Worm (Caenorhabditis elegans): Measurements from ENCODE around the gene idpp-12.

The idpp-12 gene

DNA sequence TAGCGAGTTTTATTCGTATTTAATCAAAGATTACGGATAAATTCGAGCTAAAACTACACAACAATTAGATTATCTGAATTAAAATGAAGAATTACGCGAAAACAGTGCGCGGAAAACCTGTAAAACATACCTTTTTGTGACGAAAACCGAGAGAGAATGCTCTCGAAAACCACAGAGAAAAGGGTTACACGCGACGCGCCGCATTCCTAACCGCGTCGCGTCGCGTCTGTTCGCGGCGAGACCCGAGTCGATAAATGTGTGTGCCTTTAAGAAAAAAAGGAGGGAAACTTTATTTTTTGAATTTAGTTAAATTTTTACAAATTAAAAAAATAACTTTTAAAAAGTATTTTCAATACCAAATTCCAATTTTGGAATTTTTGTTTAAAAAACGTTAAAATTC is 34.9 kb downstream of the idpp-12 start, which contains the start of gene hrpa-1:
TSS of gene hrpa-1 (minus strand) at position 192 of the 400 bp plus-strand sequence.
- TF ChIP-seq tbx-2 (tag; optimal IDR thresholded peaks at IDR 0.05) (peak; percentile 5), nfya-1 (tag; optimal IDR thresholded peaks at IDR 0.05; ENCODE audit: insufficient read depth) (peak; percentile 95), lin-15B (tag; optimal IDR thresholded peaks at IDR 0.05) (peak; percentile 93), ceh-82 (tag; optimal IDR thresholded peaks at IDR 0.05) (peak; percentile 1), ceh-16 (tag; optimal IDR thresholded peaks at IDR 0.05) (no peak), lsy-12 (tag; optimal IDR thresholded peaks at IDR 0.05) (no peak), ztf-11 (tag; optimal IDR thresholded peaks at IDR 0.05) (no peak), mml-1 (tag; optimal IDR thresholded peaks at IDR 0.05) (no peak), nhr-23 (tag; optimal IDR thresholded peaks at IDR 0.05) (peak; percentile 85), elt-3 (tag; optimal IDR thresholded peaks at IDR 0.05) (no peak), pha-4 (tag; optimal IDR thresholded peaks at IDR 0.05) (peak; percentile 91), snpc-4 (tag; optimal IDR thresholded peaks at IDR 0.05) (peak; percentile 68), nhr-76 (tag; optimal IDR thresholded peaks at IDR 0.05) (no peak), ceh-28 (tag; optimal IDR thresholded peaks at IDR 0.05) (peak; percentile 71), skn-1 (tag; optimal IDR thresholded peaks at IDR 0.05) (peak; percentile 5), fkh-2 (tag; optimal IDR thresholded peaks at IDR 0.05) (no peak), pqm-1 (tag; optimal IDR thresholded peaks at IDR 0.05) (peak; percentile 22), ZK546.5 (tag; optimal IDR thresholded peaks at IDR 0.05) (no peak), nhr-12 (tag; optimal IDR thresholded peaks at IDR 0.05) (no peak), nhr-67 (tag; optimal IDR thresholded peaks at IDR 0.05) (no peak), mdl-1 (tag; optimal IDR thresholded peaks at IDR 0.05) (no peak), nhr-77 (tag; optimal IDR thresholded peaks at IDR 0.05) (no peak), lin-39 (tag; optimal IDR thresholded peaks at IDR 0.05) (peak; percentile 88), unc-62 (GFP tag; optimal IDR thresholded peaks at IDR 0.05) (no peak), zag-1 (tag; optimal IDR thresholded peaks at IDR 0.05) (no peak), ama-1 (optimal IDR thresholded peaks at IDR 0.05) (peak; percentile 73), nhr-28 (tag; optimal IDR thresholded peaks at IDR 0.05) (no peak), elt-1 (tag; optimal IDR thresholded peaks at IDR 0.05) (peak; percentile 30), nhr-11 (tag; optimal IDR thresholded peaks at IDR 0.05) (no peak), elt-2 (tag; optimal IDR thresholded peaks at IDR 0.05) (peak; percentile 39), ztf-4 (tag; optimal IDR thresholded peaks at IDR 0.05) (no peak), sea-2 (GFP tag; optimal IDR thresholded peaks at IDR 0.05) (no peak), aly-2 (tag; optimal IDR thresholded peaks at IDR 0.05) (no peak), nhr-43 (tag; optimal IDR thresholded peaks at IDR 0.05; ENCODE audit: poor library complexity, severe bottlenecking) (no peak), egl-5 (tag; optimal IDR thresholded peaks at IDR 0.05) (peak; percentile 99), R02D3.7 (tag; optimal IDR thresholded peaks at IDR 0.05) (peak; percentile 56), nhr-25 (tag; optimal IDR thresholded peaks at IDR 0.05) (peak; percentile 66), fkh-10 (GFP tag; optimal IDR thresholded peaks at IDR 0.05) (peak; percentile 58), nhr-237 (tag; optimal IDR thresholded peaks at IDR 0.05) (no peak), eor-1 (tag; optimal IDR thresholded peaks at IDR 0.05) (no peak), hmg-11 (tag; optimal IDR thresholded peaks at IDR 0.05) (peak; percentile 45), unc-39 (tag; optimal IDR thresholded peaks at IDR 0.05) (no peak), daf-12 (tag; optimal IDR thresholded peaks at IDR 0.05) (no peak), jun-1 (tag; optimal IDR thresholded peaks at IDR 0.05) (peak; percentile 55), egl-27 (tag; optimal IDR thresholded peaks at IDR 0.05) (no peak), fos-1 (tag; optimal IDR thresholded peaks at IDR 0.05) (no peak)

DNA sequence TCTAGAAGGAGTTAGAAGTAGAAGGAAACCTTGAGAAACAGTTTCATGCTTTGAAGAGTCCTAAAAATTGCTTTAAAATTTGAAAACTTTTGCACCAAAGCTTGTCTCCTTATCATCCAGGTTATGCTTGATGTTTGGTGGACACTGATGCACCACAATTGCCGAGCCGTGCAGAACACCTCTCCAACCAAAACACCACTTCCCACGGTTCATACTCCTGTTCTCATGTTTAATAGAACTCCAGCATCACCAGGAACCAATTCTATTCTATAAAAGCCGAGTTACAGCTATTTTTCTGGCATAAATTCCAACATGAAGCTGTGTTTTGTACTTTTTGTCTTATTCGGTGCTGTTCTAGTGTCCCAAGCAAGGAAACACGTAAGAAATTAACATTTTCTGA is 37.4 kb downstream of the idpp-12 start, which contains the start of gene F42A6.2:
TSS of gene F42A6.2 (plus strand) at position 301 of the 400 bp plus-strand sequence.
- TF ChIP-seq nhr-67 (tag; optimal IDR thresholded peaks at IDR 0.05) (no peak), nfya-1 (tag; optimal IDR thresholded peaks at IDR 0.05; ENCODE audit: insufficient read depth) (no peak)

Data from whole organism, L3 larva.